Fruit fly (Drosophila melanogaster) whole organism, embryonic: ENCODE data around the gene iav.

Experiments used
- Adf1 ChIP-seq: fragments of 200-800 bp; sonication (Bioruptor generic); IDR thresholded peaks from 2 replicates; pipeline ENCODE4 v1.3.6; 2022; ENCODE audit warnings: missing biosample characterization, missing genetic modification characterization
- Asciz ChIP-seq: fragments of 200-800 bp; sonication (Bioruptor generic); optimal IDR thresholded peaks from 2 replicates; lab custom pipeline; 2017; ENCODE audit warnings: missing biosample characterization, mild to moderate bottlenecking, missing genetic modification characterization, missing genetic modification reagents
- CG10147 ChIP-seq: fragments of 200-800 bp; sonication (Bioruptor generic); optimal IDR thresholded peaks from 2 replicates; lab custom pipeline; 2019; ENCODE audit warnings: missing biosample characterization, mild to moderate bottlenecking, missing genetic modification characterization, moderate library complexity
- CG10543 ChIP-seq: fragments of 200-800 bp; sonication (Bioruptor generic); optimal IDR thresholded peaks from 3 replicates; lab custom pipeline; 2017; ENCODE audit warnings: missing biosample characterization, mild to moderate bottlenecking, missing genetic modification characterization, moderate library complexity
- CG11504 ChIP-seq: fragments of 200-800 bp; sonication (Bioruptor generic); optimal IDR thresholded peaks from 3 replicates; lab custom pipeline; 2019; ENCODE audit warnings: missing biosample characterization, mild to moderate bottlenecking, missing genetic modification characterization, moderate library complexity
- CG1233 ChIP-seq: fragments of 200-800 bp; sonication (Bioruptor generic); optimal IDR thresholded peaks from 4 replicates; lab custom pipeline; 2018; ENCODE audit warnings: missing biosample characterization, mild to moderate bottlenecking, missing genetic modification characterization
- CG12659 ChIP-seq: fragments of 200-800 bp; sonication (Bioruptor generic); optimal IDR thresholded peaks from 3 replicates; lab custom pipeline; 2017; ENCODE audit warnings: mild to moderate bottlenecking, missing biosample characterization, missing genetic modification reagents, missing genetic modification characterization
- CG12769 ChIP-seq: fragments of 200-800 bp; sonication (Bioruptor generic); optimal IDR thresholded peaks from 2 replicates; lab custom pipeline; 2019; ENCODE audit warnings: missing biosample characterization, mild to moderate bottlenecking, missing genetic modification characterization, moderate library complexity
- CG15479 ChIP-seq: fragments of 200-800 bp; sonication (Bioruptor generic); optimal IDR thresholded peaks from 3 replicates; lab custom pipeline; 2019; ENCODE audit warnings: missing biosample characterization, mild to moderate bottlenecking, missing genetic modification characterization, moderate library complexity
- CG1647 ChIP-seq: fragments of 200-800 bp; sonication (Bioruptor generic); optimal IDR thresholded peaks from 3 replicates; lab custom pipeline; 2016; ENCODE audit warnings: missing biosample characterization, missing genetic modification characterization
- CG17385 ChIP-seq: fragments of 200-800 bp; sonication (Bioruptor generic); optimal IDR thresholded peaks from 3 replicates; lab custom pipeline; 2018; ENCODE audit warnings: missing biosample characterization, mild to moderate bottlenecking, missing genetic modification characterization
- CG17802 ChIP-seq: fragments of 200-800 bp; sonication (Bioruptor generic); optimal IDR thresholded peaks from 2 replicates; lab custom pipeline; 2018; ENCODE audit warnings: missing biosample characterization, mild to moderate bottlenecking, missing genetic modification characterization, moderate library complexity
- CG17829 ChIP-seq: fragments of 200-800 bp; optimal IDR thresholded peaks from 2 replicates; lab custom pipeline; 2019; ENCODE audit warnings: missing biosample characterization, mild to moderate bottlenecking, missing genetic modification characterization, moderate library complexity
- CG1832 ChIP-seq: fragments of 200-800 bp; sonication (Bioruptor generic); optimal IDR thresholded peaks from 2 replicates; lab custom pipeline; 2017; ENCODE audit warnings: missing biosample characterization, mild to moderate bottlenecking, missing genetic modification characterization, inconsistent platforms
- CG18619 ChIP-seq: fragments of 200-800 bp; sonication (Bioruptor generic); optimal IDR thresholded peaks from 3 replicates; lab custom pipeline; 2017; ENCODE audit warnings: missing biosample characterization, mild to moderate bottlenecking, missing genetic modification characterization
- CG2129 ChIP-seq: fragments of 200-800 bp; sonication (Bioruptor generic); IDR thresholded peaks from 2 replicates; pipeline ENCODE4 v1.3.6; 2022; ENCODE audit warnings: missing biosample characterization, missing genetic modification characterization; ENCODE audit not compliant: partially characterized antibody
- CG30431 ChIP-seq: fragments of 200-800 bp; sonication (Bioruptor generic); optimal IDR thresholded peaks from 2 replicates; lab custom pipeline; 2017; ENCODE audit warnings: missing biosample characterization, missing genetic modification characterization
- CG33213 ChIP-seq: fragments of 200-800 bp; sonication (Bioruptor generic); optimal IDR thresholded peaks from 3 replicates; lab custom pipeline; 2016; ENCODE audit warnings: missing biosample characterization, missing genetic modification characterization
- CG33557 ChIP-seq: fragments of 200-800 bp; sonication (Bioruptor generic); optimal IDR thresholded peaks from 2 replicates; lab custom pipeline; 2019; ENCODE audit warnings: missing biosample characterization, mild to moderate bottlenecking, missing genetic modification characterization, moderate library complexity
- CG4328 ChIP-seq: fragments of 200-800 bp; sonication (Bioruptor generic); optimal IDR thresholded peaks from 3 replicates; lab custom pipeline; 2017; ENCODE audit warnings: missing biosample characterization, missing genetic modification reagents, missing genetic modification characterization
- CG4617 ChIP-seq: fragments of 200-800 bp; sonication (Bioruptor generic); optimal IDR thresholded peaks from 3 replicates; lab custom pipeline; 2016; ENCODE audit warnings: missing biosample characterization, missing genetic modification characterization, borderline replicate concordance
- CG4730 ChIP-seq: fragments of 200-800 bp; sonication (Bioruptor generic); IDR thresholded peaks from 2 replicates; pipeline ENCODE4 v1.3.6; 2022; ENCODE audit warnings: missing biosample characterization, missing genetic modification characterization
- CG5180 ChIP-seq: fragments of 200-800 bp; sonication (Bioruptor generic); optimal IDR thresholded peaks from 3 replicates; lab custom pipeline; 2017; ENCODE audit warnings: missing biosample characterization, missing genetic modification characterization, mild to moderate bottlenecking, moderate library complexity, missing genetic modification reagents
- CG7745 ChIP-seq: fragments of 200-800 bp; sonication (Bioruptor generic); optimal IDR thresholded peaks from 2 replicates; lab custom pipeline; 2018; ENCODE audit warnings: missing biosample characterization, mild to moderate bottlenecking, missing genetic modification characterization, moderate library complexity
- CG8290 ChIP-seq, 3 experiments: fragments of 200-800 bp; sonication (Bioruptor generic); optimal IDR thresholded peaks; 2 replicates each; lab custom pipeline; 2016 to 2019; ENCODE audit warnings: missing biosample characterization in 3 of 3, missing genetic modification characterization in 3 of 3, mild to moderate bottlenecking in 2 of 3, moderate library complexity in 1 of 3
- CG8359 ChIP-seq: fragments of 200-800 bp; sonication (Bioruptor generic); optimal IDR thresholded peaks from 2 replicates; lab custom pipeline; 2017; ENCODE audit warnings: missing biosample characterization, mild to moderate bottlenecking, missing genetic modification characterization, borderline replicate concordance
- CG8478 ChIP-seq: fragments of >200 bp; optimal IDR thresholded peaks from 2 replicates; lab custom pipeline; 2018
- D ChIP-seq, 2 experiments: fragments of 200-800 bp in 1 of 2; fragments of >200 bp in 1 of 2; sonication (Bioruptor generic) in 1 of 2; optimal IDR thresholded peaks; 2 replicates in 1 of 2; 3 replicates in 1 of 2; lab custom pipeline; 2017; ENCODE audit warnings: mild to moderate bottlenecking in 1 of 2, missing biosample characterization in 1 of 2, missing genetic modification characterization in 1 of 2, missing genetic modification reagents in 1 of 2
- Deaf1 ChIP-seq: fragments of 200-800 bp; optimal IDR thresholded peaks from 3 replicates; lab custom pipeline; 2019; ENCODE audit warnings: missing biosample characterization, mild to moderate bottlenecking, missing genetic modification characterization, moderate library complexity
- Dip3 ChIP-seq: fragments of 200-800 bp; sonication (Bioruptor generic); optimal IDR thresholded peaks from 3 replicates; lab custom pipeline; 2016; ENCODE audit warnings: missing biosample characterization, missing genetic modification characterization
- GATAe ChIP-seq: fragments of 200-800 bp; sonication (Bioruptor generic); conservative IDR thresholded peaks from 2 replicates; pipeline ENCODE4 v1.3.6; 2022; ENCODE audit warnings: missing biosample characterization, missing genetic modification characterization
- Hand ChIP-seq: fragments of 200-800 bp; sonication (Bioruptor generic); optimal IDR thresholded peaks from 2 replicates; lab custom pipeline; 2017; ENCODE audit warnings: mild to moderate bottlenecking, missing biosample characterization, missing genetic modification reagents, missing genetic modification characterization
- HmgD ChIP-seq: fragments of 200-800 bp; sonication (Bioruptor generic); optimal IDR thresholded peaks from 3 replicates; lab custom pipeline; 2016; ENCODE audit warnings: missing biosample characterization, missing genetic modification characterization
- Opbp ChIP-seq: fragments of 200-800 bp; sonication (Bioruptor generic); IDR thresholded peaks from 3 replicates; pipeline ENCODE4 v1.3.6; 2022; ENCODE audit warnings: missing biosample characterization, missing genetic modification characterization; ENCODE audit not compliant: partially characterized antibody
- Pdp1 ChIP-seq, 2 experiments: fragments of 200-800 bp; sonication (Bioruptor generic); optimal IDR thresholded peaks; 3 replicates each; lab custom pipeline; 2016; ENCODE audit warnings: missing biosample characterization in 2 of 2, missing genetic modification characterization in 2 of 2, mild to moderate bottlenecking in 1 of 2, moderate library complexity in 1 of 2
- ash1 ChIP-seq: fragments of 200-800 bp; sonication (Bioruptor generic); optimal IDR thresholded peaks from 2 replicates; lab custom pipeline; 2018; ENCODE audit warnings: missing biosample characterization, mild to moderate bottlenecking, missing genetic modification characterization
- caup ChIP-seq: fragments of 200-800 bp; sonication (Bioruptor generic); optimal IDR thresholded peaks from 3 replicates; lab custom pipeline; 2017; ENCODE audit warnings: missing biosample characterization, mild to moderate bottlenecking, missing genetic modification characterization, moderate library complexity; ENCODE audit not compliant: severe bottlenecking
- cg ChIP-seq: fragments of 200-800 bp; sonication (Bioruptor generic); optimal IDR thresholded peaks from 3 replicates; lab custom pipeline; 2019; ENCODE audit warnings: missing biosample characterization, mild to moderate bottlenecking, missing genetic modification characterization, moderate library complexity
- lab ChIP-seq: fragments of 200-800 bp; sonication (Bioruptor generic); optimal IDR thresholded peaks from 3 replicates; lab custom pipeline; 2017; ENCODE audit warnings: missing biosample characterization, missing genetic modification characterization, mild to moderate bottlenecking, moderate library complexity, missing genetic modification reagents
- nerfin-1 ChIP-seq: fragments of 200-800 bp; sonication (Bioruptor generic); optimal IDR thresholded peaks from 3 replicates; lab custom pipeline; 2019; ENCODE audit warnings: missing biosample characterization, mild to moderate bottlenecking, missing genetic modification characterization, moderate library complexity
- onecut ChIP-seq: fragments of 200-800 bp; sonication (Bioruptor generic); IDR thresholded peaks from 2 replicates; pipeline ENCODE4 v1.3.6; 2022; ENCODE audit warnings: missing biosample characterization, missing genetic modification characterization
- p53 ChIP-seq: fragments of 200-800 bp; sonication (Bioruptor generic); optimal IDR thresholded peaks from 2 replicates; lab custom pipeline; 2016; ENCODE audit warnings: missing biosample characterization, missing genetic modification characterization
- psq ChIP-seq: fragments of 200-800 bp; sonication (Bioruptor generic); optimal IDR thresholded peaks from 2 replicates; lab custom pipeline; 2017; ENCODE audit warnings: missing biosample characterization, missing genetic modification characterization
- slbo ChIP-seq: fragments of 200-800 bp; sonication (Bioruptor generic); IDR thresholded peaks from 2 replicates; pipeline ENCODE4 v1.3.6; 2022; ENCODE audit warnings: missing biosample characterization, missing genetic modification characterization
- tin ChIP-seq: fragments of 200-800 bp; sonication (Bioruptor generic); optimal IDR thresholded peaks from 3 replicates; lab custom pipeline; 2016; ENCODE audit warnings: missing biosample characterization, missing genetic modification characterization
- z ChIP-seq: fragments of 200-800 bp; sonication (Bioruptor generic); IDR thresholded peaks from 3 replicates; pipeline ENCODE4 v1.3.6; 2022; ENCODE audit warnings: missing biosample characterization, missing genetic modification characterization

Gene iav

dm6 chrX:6866040-6866439, 52.3 kb downstream of the iav start (continued):
- TF ChIP-seq CG4328: peak; percentile 38
- peak; percentile 45 for TF ChIP-seq psq (GFP tag; lab: Kevin White, UChicago)
- peak; percentile 31 for TF ChIP-seq CG5180 (GFP tag; lab: Kevin White, UChicago)
- TF ChIP-seq ash1 (GFP tag; lab: Kevin White, UChicago): peak; percentile 72
- peak; percentile 36 for TF ChIP-seq CG15479 (GFP tag; lab: Kevin White, UChicago)
- TF ChIP-seq GATAe (GFP tag; lab: Robert Waterston, UW): no peak
- peak; percentile 81 for TF ChIP-seq CG10543 (GFP tag; lab: Kevin White, UChicago)
- no peak for TF ChIP-seq CG17802 (tag; lab: Kevin White, UChicago)
- no peak for TF ChIP-seq tin
- peak; percentile 22 for TF ChIP-seq HmgD (GFP tag; lab: Kevin White, UChicago)
- TF ChIP-seq CG18619 (GFP tag; lab: Kevin White, UChicago): no peak
- TF ChIP-seq CG1832 (GFP tag; lab: Kevin White, UChicago): peak; percentile 77
- peak; percentile 100 for TF ChIP-seq CG1233 (GFP tag; lab: Kevin White, UChicago)
- peak; percentile 64 for TF ChIP-seq CG12769 (tag; lab: Kevin White, UChicago)
- TF ChIP-seq Opbp: 0 out of 3 replicates have a peak, but pooled peaks have one; percentile 24
- peak; percentile 94 for TF ChIP-seq Deaf1 (tag; lab: Kevin White, UChicago)
- TF ChIP-seq CG11504 (tag; lab: Kevin White, UChicago): no peak
- TF ChIP-seq CG8478 (lab: Kevin White, UChicago): peak; percentile 89
- peak; percentile 7 for TF ChIP-seq caup (GFP tag; lab: Kevin White, UChicago)
- TF ChIP-seq Asciz (GFP tag; lab: Kevin White, UChicago): no peak
- TF ChIP-seq CG8290 (GFP tag; optimal IDR thresholded peaks at IDR 0.05; lab: Kevin White, UChicago): peak; percentile 38
- peak; percentile 55 to 82 for TF ChIP-seq CG8290 (tag; optimal IDR thresholded peaks at IDR 0.05; lab: Kevin White, UChicago)
- TF ChIP-seq CG1647 (GFP tag; lab: Kevin White, UChicago): no peak
- TF ChIP-seq CG33557 (GFP tag; lab: Kevin White, UChicago): peak; percentile 14
- TF ChIP-seq p53: peak; percentile 97
- TF ChIP-seq slbo (GFP tag; lab: Robert Waterston, UW): no peak
- TF ChIP-seq Adf1 (GFP tag; lab: Robert Waterston, UW): peak; percentile 73
- peak; percentile 57 for TF ChIP-seq D (optimal IDR thresholded peaks at IDR 0.05; lab: Kevin White, UChicago)
- TF ChIP-seq D (GFP tag; optimal IDR thresholded peaks at IDR 0.05; lab: Kevin White, UChicago): no peak
- peak; percentile 13; the same call in 1 of the 2 replicates for TF ChIP-seq onecut
- TF ChIP-seq CG17385 (GFP tag; lab: Kevin White, UChicago): peak; percentile 2
- no peak for TF ChIP-seq z (GFP tag; lab: Robert Waterston, UW)
- TF ChIP-seq cg (GFP tag; lab: Kevin White, UChicago): peak; percentile 88
- TF ChIP-seq Hand (GFP tag; lab: Kevin White, UChicago): peak; percentile 0
- no peak for TF ChIP-seq Dip3 (GFP tag; lab: Kevin White, UChicago)
- TF ChIP-seq CG7745 (tag; lab: Kevin White, UChicago): no peak
- TF ChIP-seq CG2129 (GFP tag; lab: Robert Waterston, UW): no peak
- no peak for TF ChIP-seq CG10147 (GFP tag; lab: Kevin White, UChicago)
- TF ChIP-seq CG4730 (GFP tag; lab: Robert Waterston, UW): no peak
- peak; percentile 13 for TF ChIP-seq lab (GFP tag; lab: Kevin White, UChicago)
- TF ChIP-seq CG12659: no peak
- no peak for TF ChIP-seq CG30431
- peak in 1 of 2 experiments; percentile 65 for TF ChIP-seq Pdp1 (GFP tag; optimal IDR thresholded peaks at IDR 0.05; lab: Kevin White, UChicago)
- TF ChIP-seq nerfin-1: peak; percentile 21
- no peak for TF ChIP-seq CG33213 (GFP tag; lab: Kevin White, UChicago)
- TF ChIP-seq CG17829: peak; percentile 27
- no peak for TF ChIP-seq CG8359 (GFP tag; lab: Kevin White, UChicago)
- no peak for TF ChIP-seq CG4617
